Fruit fly (Drosophila melanogaster): ENCODE data around the gene CG13895.
A peak's percentile ranks its signal among the peaks of the same experiment; 100 is the strongest.

CG13895 gene

DNA sequence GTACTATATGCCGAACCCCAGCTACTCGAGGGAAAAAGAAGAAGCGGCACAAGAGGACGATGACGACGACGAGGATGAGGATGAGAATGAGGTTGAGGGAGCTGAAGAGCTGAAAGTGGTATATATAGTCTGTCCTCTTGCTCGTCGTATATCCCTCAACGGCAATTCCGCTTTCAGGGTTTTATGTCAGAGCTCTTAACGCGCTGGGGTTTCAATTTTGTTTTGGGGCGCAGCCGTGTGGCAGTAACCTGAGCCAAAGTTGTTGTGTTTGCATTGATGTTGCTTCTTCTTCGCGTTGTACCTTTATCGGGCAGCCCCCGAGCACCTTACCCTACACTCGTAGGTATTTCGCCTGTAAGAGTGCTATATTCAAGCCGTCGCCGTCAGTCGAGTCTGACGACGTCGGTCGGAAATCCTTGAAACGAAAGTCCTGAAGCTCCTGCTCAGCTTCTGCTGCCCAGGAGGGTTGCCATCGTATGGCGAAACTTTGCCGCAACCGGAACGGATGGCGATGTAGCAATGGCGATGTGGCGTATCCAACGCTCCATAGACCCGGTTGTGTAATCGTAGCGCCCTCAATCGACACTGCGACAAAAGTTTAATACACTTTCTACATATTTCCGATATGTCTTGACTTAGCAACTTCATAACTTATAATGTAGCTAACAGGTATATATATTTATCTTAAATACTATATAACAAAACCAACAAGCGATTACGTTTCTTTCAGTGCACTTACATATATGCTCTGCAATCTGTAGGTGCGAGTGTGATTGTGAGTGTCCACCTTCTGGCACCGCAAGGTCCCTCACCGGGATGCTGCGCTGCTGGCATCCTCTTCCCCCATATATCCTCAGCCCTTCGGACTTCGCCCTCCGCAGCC, 3.1 kb downstream of the CG13895 start (continued):
- TF ChIP-seq psq (GFP tag; optimal IDR thresholded peaks at IDR 0.05) (no peak), CG8924 (tag; optimal IDR thresholded peaks at IDR 0.05) (peak; percentile 15), CG1529 (GFP tag; optimal IDR thresholded peaks at IDR 0.05) (no peak), CG2875 (GFP tag; optimal IDR thresholded peaks at IDR 0.05) (no peak), onecut (GFP tag; IDR thresholded peaks at IDR 0.05) (no peak), Abd-B (GFP tag; optimal IDR thresholded peaks at IDR 0.05) (no peak), CG4854 (GFP tag; optimal IDR thresholded peaks at IDR 0.05) (no peak), pfk (GFP tag; optimal IDR thresholded peaks at IDR 0.05) (no peak), CG8359 (GFP tag; optimal IDR thresholded peaks at IDR 0.05; ENCODE audit: borderline replicate concordance) (no peak), CG18599 (GFP tag; optimal IDR thresholded peaks at IDR 0.05) (peak; percentile 63), lilli (GFP tag; optimal IDR thresholded peaks at IDR 0.05) (no peak), Usf (GFP tag; optimal IDR thresholded peaks at IDR 0.05) (no peak), CG11696 (GFP tag; IDR thresholded peaks at IDR 0.05) (no peak), sim (GFP tag; IDR thresholded peaks at IDR 0.05) (no peak), CG7839 (tag; optimal IDR thresholded peaks at IDR 0.05) (peak; percentile 34), zen2 (GFP tag; IDR thresholded peaks at IDR 0.05; ENCODE audit: partially characterized antibody) (no peak), HLH54F (GFP tag; optimal IDR thresholded peaks at IDR 0.05) (no peak), CG5953 (GFP tag; IDR thresholded peaks at IDR 0.05) (no peak), CG2712 (tag; optimal IDR thresholded peaks at IDR 0.05) (peak; percentile 10), CG6689 (GFP tag; IDR thresholded peaks at IDR 0.05) (peak; percentile 60), CG2199 (GFP tag; IDR thresholded peaks at IDR 0.05) (no peak), schlank (tag; optimal IDR thresholded peaks at IDR 0.05) (no peak), lola (GFP tag; optimal IDR thresholded peaks at IDR 0.05) (no peak), pita (GFP tag; optimal IDR thresholded peaks at IDR 0.05) (no peak), da (GFP tag; optimal IDR thresholded peaks at IDR 0.05) (no peak), Ptx1 (GFP tag; IDR thresholded peaks at IDR 0.05) (peak; percentile 60), H2.0 (GFP tag; IDR thresholded peaks at IDR 0.05) (no peak), CG14441 (GFP tag; IDR thresholded peaks at IDR 0.05) (no peak), hkb (optimal IDR thresholded peaks at IDR 0.05) (no peak), hkb (GFP tag; IDR thresholded peaks at IDR 0.05) (peak; percentile 67; the same call in 1 of the 2 replicates), caup (GFP tag; optimal IDR thresholded peaks at IDR 0.05; ENCODE audit: severe bottlenecking) (peak; percentile 24), CG7987 (GFP tag; optimal IDR thresholded peaks at IDR 0.05) (no peak), mirr (GFP tag; optimal IDR thresholded peaks at IDR 0.05) (no peak), CG3065 (GFP tag; optimal IDR thresholded peaks at IDR 0.05) (no peak), CG13894 (tag; optimal IDR thresholded peaks at IDR 0.05) (peak; percentile 99), CG18011 (GFP tag; optimal IDR thresholded peaks at IDR 0.05) (no peak), C15 (GFP tag; IDR thresholded peaks at IDR 0.05) (no peak), Six4 (GFP tag; optimal IDR thresholded peaks at IDR 0.05) (peak; percentile 10), br (optimal IDR thresholded peaks at IDR 0.05) (no peak), CG17359 (tag; optimal IDR thresholded peaks at IDR 0.05) (peak; percentile 68), CG8281 (tag; optimal IDR thresholded peaks at IDR 0.05) (no peak), B-H1 (GFP tag; IDR thresholded peaks at IDR 0.05) (peak; percentile 38; the same call in 1 of the 3 replicates), trh (GFP tag; optimal IDR thresholded peaks at IDR 0.05) (no peak), CG4617 (GFP tag; optimal IDR thresholded peaks at IDR 0.05; ENCODE audit: borderline replicate concordance) (no peak), CG7372 (GFP tag; IDR thresholded peaks at IDR 0.05) (no peak), CG1792 (GFP tag; optimal IDR thresholded peaks at IDR 0.05) (no peak), CG32772 (GFP tag; IDR thresholded peaks at IDR 0.05) (no peak), pb (GFP tag; optimal IDR thresholded peaks at IDR 0.05) (no peak), CG16815 (GFP tag; optimal IDR thresholded peaks at IDR 0.05) (no peak), CG10462 (GFP tag; optimal IDR thresholded peaks at IDR 0.05) (no peak)

All from whole organism, embryonic.